Fruit fly (Drosophila melanogaster) whole organism, embryonic: Measurements from ENCODE around the gene CG31176.

Experiments used
- B-H2 ChIP-seq: fragments of 200-800 bp; sonication (Bioruptor generic); optimal IDR thresholded peaks from 2 replicates; lab custom pipeline; 2018; ENCODE audit warnings: missing biosample characterization, mild to moderate bottlenecking, missing genetic modification characterization
- CG12104 ChIP-seq: fragments of 200-800 bp; sonication (Bioruptor generic); optimal IDR thresholded peaks from 3 replicates; lab custom pipeline; 2016; ENCODE audit warnings: missing biosample characterization, missing genetic modification characterization
- CG1529 ChIP-seq: fragments of 200-800 bp; sonication (Bioruptor generic); optimal IDR thresholded peaks from 3 replicates; lab custom pipeline; 2018; ENCODE audit warnings: missing biosample characterization, missing genetic modification characterization
- CG15514 ChIP-seq: fragments of 200-800 bp; sonication (Bioruptor generic); optimal IDR thresholded peaks from 3 replicates; lab custom pipeline; 2017; ENCODE audit warnings: missing biosample characterization, missing genetic modification characterization, mild to moderate bottlenecking, moderate library complexity, missing genetic modification reagents
- CG34376 ChIP-seq: fragments of 200-800 bp; sonication (Bioruptor generic); optimal IDR thresholded peaks from 2 replicates; lab custom pipeline; 2018; ENCODE audit warnings: missing biosample characterization, mild to moderate bottlenecking, missing genetic modification characterization
- CG6689 ChIP-seq: fragments of 200-800 bp; sonication (Bioruptor generic); IDR thresholded peaks from 2 replicates; pipeline ENCODE4 v1.3.6; 2022; ENCODE audit warnings: missing biosample characterization, missing genetic modification characterization
- CG7839 ChIP-seq: fragments of 200-800 bp; sonication (Bioruptor generic); optimal IDR thresholded peaks from 3 replicates; lab custom pipeline; 2018; ENCODE audit warnings: missing biosample characterization, mild to moderate bottlenecking, missing genetic modification characterization, moderate library complexity
- CG7963 ChIP-seq: fragments of 200-800 bp; sonication (Bioruptor generic); IDR thresholded peaks from 3 replicates; pipeline ENCODE4 v1.3.6; 2022; ENCODE audit warnings: missing biosample characterization, missing genetic modification characterization; ENCODE audit not compliant: partially characterized antibody
- CG9215 ChIP-seq: fragments of 200-800 bp; sonication (Bioruptor generic); IDR thresholded peaks from 2 replicates; pipeline ENCODE4 v1.3.6; 2022; ENCODE audit warnings: missing biosample characterization, missing genetic modification characterization
- Deaf1 ChIP-seq: fragments of 200-800 bp; optimal IDR thresholded peaks from 3 replicates; lab custom pipeline; 2019; ENCODE audit warnings: missing biosample characterization, mild to moderate bottlenecking, missing genetic modification characterization, moderate library complexity
- GATAe ChIP-seq: fragments of 200-800 bp; sonication (Bioruptor generic); conservative IDR thresholded peaks from 2 replicates; pipeline ENCODE4 v1.3.6; 2022; ENCODE audit warnings: missing biosample characterization, missing genetic modification characterization
- Hey ChIP-seq: fragments of 200-800 bp; sonication (Bioruptor generic); optimal IDR thresholded peaks from 3 replicates; lab custom pipeline; 2018; ENCODE audit warnings: missing biosample characterization, mild to moderate bottlenecking, missing genetic modification characterization
- Max ChIP-seq: fragments of 200-800 bp; sonication (Bioruptor generic); optimal IDR thresholded peaks from 2 replicates; lab custom pipeline; 2016; ENCODE audit warnings: missing biosample characterization, mild to moderate bottlenecking, missing genetic modification characterization
- Med ChIP-seq: fragments of 200-800 bp; sonication (Bioruptor generic); peaks from one replicate; lab custom pipeline; 2016; ENCODE audit warnings: missing biosample characterization, missing genetic modification characterization, mild to moderate bottlenecking, inconsistent platforms, moderate library complexity
- Pdp1 ChIP-seq, 2 experiments: fragments of 200-800 bp; sonication (Bioruptor generic); optimal IDR thresholded peaks; 3 replicates each; lab custom pipeline; 2016; ENCODE audit warnings: missing biosample characterization in 2 of 2, missing genetic modification characterization in 2 of 2, mild to moderate bottlenecking in 1 of 2, moderate library complexity in 1 of 2
- Sox102F ChIP-seq: fragments of 200-800 bp; sonication (Bioruptor generic); optimal IDR thresholded peaks from 2 replicates; lab custom pipeline; 2018; ENCODE audit warnings: missing biosample characterization, mild to moderate bottlenecking, missing genetic modification characterization, moderate library complexity
- amos ChIP-seq: fragments of 200-800 bp; sonication (Bioruptor generic); IDR thresholded peaks from 2 replicates; pipeline ENCODE4 v1.3.6; 2022; ENCODE audit warnings: missing biosample characterization, missing genetic modification characterization; ENCODE audit not compliant: partially characterized antibody
- ara ChIP-seq: fragments of 200-800 bp; sonication (Bioruptor generic); IDR thresholded peaks from 2 replicates; pipeline ENCODE4 v1.3.6; 2022; ENCODE audit warnings: missing biosample characterization, missing genetic modification characterization
- caup ChIP-seq: fragments of 200-800 bp; sonication (Bioruptor generic); optimal IDR thresholded peaks from 3 replicates; lab custom pipeline; 2017; ENCODE audit warnings: missing biosample characterization, mild to moderate bottlenecking, missing genetic modification characterization, moderate library complexity; ENCODE audit not compliant: severe bottlenecking
- chinmo ChIP-seq: fragments of 200-800 bp; sonication (Bioruptor generic); IDR thresholded peaks from 4 replicates; pipeline ENCODE4 v1.3.6; 2022; ENCODE audit warnings: missing biosample characterization, missing genetic modification characterization; ENCODE audit not compliant: partially characterized antibody
- croc ChIP-seq: fragments of 200-800 bp; sonication (Bioruptor generic); conservative IDR thresholded peaks from 3 replicates; pipeline ENCODE4 v1.3.6; 2022; ENCODE audit warnings: missing biosample characterization, missing genetic modification characterization
- cwo ChIP-seq: fragments of 200-800 bp; sonication (Bioruptor generic); optimal IDR thresholded peaks from 3 replicates; lab custom pipeline; 2017; ENCODE audit warnings: missing biosample characterization, missing genetic modification characterization, mild to moderate bottlenecking, moderate library complexity, missing genetic modification reagents
- exex ChIP-seq: fragments of 200-800 bp; sonication (Bioruptor generic); optimal IDR thresholded peaks from 4 replicates; lab custom pipeline; 2018; ENCODE audit warnings: missing biosample characterization, mild to moderate bottlenecking, missing genetic modification characterization, moderate library complexity
- fru ChIP-seq: fragments of >200 bp; optimal IDR thresholded peaks from 2 replicates; lab custom pipeline; 2017
- grn ChIP-seq: fragments of 200-800 bp; sonication (Bioruptor generic); optimal IDR thresholded peaks from 3 replicates; lab custom pipeline; 2017; ENCODE audit warnings: missing biosample characterization, missing genetic modification characterization
- hb ChIP-seq: fragments of 200-800 bp; sonication (Bioruptor generic); IDR thresholded peaks from 3 replicates; pipeline ENCODE4 v1.3.6; 2022; ENCODE audit warnings: missing biosample characterization, missing genetic modification characterization; ENCODE audit not compliant: partially characterized antibody
- lab ChIP-seq: fragments of 200-800 bp; sonication (Bioruptor generic); optimal IDR thresholded peaks from 3 replicates; lab custom pipeline; 2017; ENCODE audit warnings: missing biosample characterization, missing genetic modification characterization, mild to moderate bottlenecking, moderate library complexity, missing genetic modification reagents
- mirr ChIP-seq: fragments of 200-800 bp; sonication (Bioruptor generic); optimal IDR thresholded peaks from 3 replicates; lab custom pipeline; 2018; ENCODE audit warnings: missing biosample characterization, mild to moderate bottlenecking, missing genetic modification characterization
- sd ChIP-seq: fragments of 200-800 bp; sonication (Bioruptor generic); optimal IDR thresholded peaks from 3 replicates; lab custom pipeline; 2018; ENCODE audit warnings: missing biosample characterization, mild to moderate bottlenecking, missing genetic modification characterization, moderate library complexity
- sens ChIP-seq: fragments of 200-800 bp; sonication (Bioruptor generic); peaks from one replicate; lab custom pipeline; 2016; ENCODE audit warnings: missing biosample characterization, missing genetic modification characterization
- sens-2 ChIP-seq: fragments of 200-800 bp; sonication (Bioruptor generic); IDR thresholded peaks from 2 replicates; pipeline ENCODE4 v1.3.6; 2022; ENCODE audit warnings: missing biosample characterization, missing genetic modification characterization
- sug ChIP-seq: fragments of 200-800 bp; optimal IDR thresholded peaks from 2 replicates; lab custom pipeline; 2019; ENCODE audit warnings: missing biosample characterization, mild to moderate bottlenecking, missing genetic modification characterization, moderate library complexity
- tup ChIP-seq: fragments of 200-800 bp; sonication (Bioruptor generic); optimal IDR thresholded peaks from 2 replicates; lab custom pipeline; 2016; ENCODE audit warnings: missing biosample characterization, mild to moderate bottlenecking, missing genetic modification characterization, moderate library complexity
- wdn ChIP-seq: fragments of 200-800 bp; sonication (Bioruptor generic); IDR thresholded peaks from 2 replicates; pipeline ENCODE4 v1.3.6; 2022; ENCODE audit warnings: missing biosample characterization, missing genetic modification characterization
- zen ChIP-seq: fragments of 200-800 bp; sonication (Bioruptor generic); optimal IDR thresholded peaks from 3 replicates; lab custom pipeline; 2018; ENCODE audit warnings: missing biosample characterization, mild to moderate bottlenecking, missing genetic modification characterization, moderate library complexity

The CG31176 gene

dm6 chr3R:21758145-21758856 is 38.8 kb upstream of the CG31176 start, which contains the start of gene CG42335:
TSS of gene CG42335 (plus strand) at chr3R:21758764.
- TF ChIP-seq CG15514 (GFP tag; lab: Kevin White, UChicago) (peak; percentile 13), Med (GFP tag; lab: Kevin White, UChicago) (peak; percentile 35), Max (GFP tag; lab: Kevin White, UChicago) (no peak), Deaf1 (peak; percentile 27), chinmo (GFP tag; lab: Robert Waterston, UW) (0 out of 4 replicates have a peak, but pooled peaks have one; percentile 36), mirr (GFP tag; lab: Kevin White, UChicago) (peak; percentile 78), sd (tag; lab: Kevin White, UChicago) (peak; percentile 66), wdn (GFP tag; lab: Robert Waterston, UW) (no peak), sug (tag; lab: Kevin White, UChicago) (peak; percentile 99), fru (no peak), GATAe (GFP tag; lab: Robert Waterston, UW) (peak; percentile 60), sens (peak; percentile 42), caup (GFP tag; lab: Kevin White, UChicago) (peak; percentile 3), Hey (tag; lab: Kevin White, UChicago) (peak; percentile 56), CG1529 (GFP tag; lab: Kevin White, UChicago) (no peak), CG34376 (peak; percentile 41), grn (peak; percentile 80), exex (tag; lab: Kevin White, UChicago) (peak; percentile 69), CG7839 (tag; lab: Kevin White, UChicago) (no peak)

- TF ChIP-seq lab (peak; percentile 2), ara (GFP tag; lab: Robert Waterston, UW) (no peak), tup (GFP tag; lab: Kevin White, UChicago) (no peak), Sox102F (GFP tag; lab: Kevin White, UChicago) (no peak), hb (GFP tag; lab: Robert Waterston, UW) (no peak), B-H2 (GFP tag; lab: Kevin White, UChicago) (peak; percentile 13), zen (no peak), sug (tag; lab: Kevin White, UChicago) (peak; percentile 34), CG6689 (GFP tag; lab: Robert Waterston, UW) (no peak), croc (no peak), cwo (GFP tag; lab: Kevin White, UChicago) (peak; percentile 66)
Measured at dm6 chr3R:21757550-21757949, 38.1 kb upstream of the CG31176 start.

- TF ChIP-seq sug (tag; lab: Kevin White, UChicago) = peak; percentile 65
- TF ChIP-seq exex (tag; lab: Kevin White, UChicago) = peak; percentile 42
- TF ChIP-seq CG9215 (GFP tag; lab: Robert Waterston, UW) = no peak
- no peak for TF ChIP-seq amos (GFP tag; lab: Robert Waterston, UW)
- no peak for TF ChIP-seq CG12104 (GFP tag; lab: Kevin White, UChicago)
- TF ChIP-seq CG34376 = peak; percentile 36
- peak; percentile 74 for TF ChIP-seq GATAe (GFP tag; lab: Robert Waterston, UW)
- peak; percentile 66 for TF ChIP-seq grn
- TF ChIP-seq CG7963 (GFP tag; lab: Robert Waterston, UW) = no peak
- peak in 1 of 2 experiments; percentile 72 for TF ChIP-seq Pdp1 (GFP tag; optimal IDR thresholded peaks at IDR 0.05; lab: Kevin White, UChicago)
- TF ChIP-seq sens-2 = peak; percentile 62; the same call in 1 of the 2 replicates
- TF ChIP-seq Hey (tag; lab: Kevin White, UChicago) = peak; percentile 86
- TF ChIP-seq, all 482 proteins: peak for 8
Measured at dm6 chr3R:21753974-21754373, 34.5 kb upstream of the CG31176 start, which contains the start of gene CG31198. TSS of gene CG31198 (plus strand) at chr3R:21754324.
